Fruit fly (Drosophila melanogaster): Measurements from ENCODE around the gene RagA-B.

RagA-B gene

DNA sequence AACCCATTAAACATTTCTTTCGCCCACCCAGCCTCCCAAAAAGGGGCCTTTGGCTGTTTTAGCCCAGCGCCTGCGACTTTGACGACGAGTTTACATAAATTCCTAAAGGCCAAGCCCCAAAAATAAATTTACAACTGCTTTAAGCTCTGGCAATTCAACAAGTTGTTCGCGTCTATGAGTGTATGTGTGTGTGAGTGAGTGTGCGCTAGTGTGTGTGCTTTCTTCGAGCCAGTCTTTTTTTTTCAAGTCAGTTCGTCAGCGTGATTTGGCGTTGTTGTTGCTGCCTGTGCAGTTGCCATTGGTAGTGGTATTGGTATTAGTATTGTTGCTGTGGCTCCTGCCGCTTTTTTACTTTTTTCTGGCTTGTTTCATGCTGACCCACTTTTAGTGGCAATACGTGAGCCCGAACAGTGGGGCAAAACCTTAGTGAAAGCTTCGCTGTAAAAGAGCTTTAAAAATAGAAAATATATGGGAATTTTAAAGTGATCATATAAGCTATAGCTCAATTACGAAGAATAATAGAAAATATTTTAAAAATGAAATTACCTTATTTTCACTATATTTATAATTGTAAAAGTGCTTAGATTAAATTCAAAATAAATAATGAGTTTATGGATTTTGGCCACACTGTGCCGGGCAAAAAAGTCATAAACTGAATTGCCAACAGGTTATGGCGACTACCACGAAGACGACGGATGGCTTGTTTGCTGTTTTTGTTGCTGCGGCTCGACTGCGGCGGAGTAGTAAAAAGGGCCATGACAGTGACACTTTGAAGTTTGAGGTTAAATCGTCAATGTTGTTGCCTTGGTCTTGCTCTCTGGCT, 38.4 kb downstream of the RagA-B start (continued):
- TF ChIP-seq CG1024 (GFP tag; IDR thresholded peaks at IDR 0.05), result 0 out of 2 replicates have a peak, but pooled peaks have one; percentile 23
- no peak for TF ChIP-seq CG8089 (GFP tag; optimal IDR thresholded peaks at IDR 0.05)
- TF ChIP-seq Chrac-16 (GFP tag; optimal IDR thresholded peaks at IDR 0.05), result peak; percentile 55
- peak; percentile 80 for TF ChIP-seq pros (GFP tag; optimal IDR thresholded peaks at IDR 0.05)
- peak; percentile 81 for TF ChIP-seq croc (GFP tag; conservative IDR thresholded peaks at IDR 0.05)
- peak; percentile 56 for TF ChIP-seq CG12219 (GFP tag; optimal IDR thresholded peaks at IDR 0.05)
- peak; percentile 54 for TF ChIP-seq CG8359 (GFP tag; optimal IDR thresholded peaks at IDR 0.05; ENCODE audit: borderline replicate concordance)
- peak; percentile 79 for TF ChIP-seq H15 (GFP tag; IDR thresholded peaks at IDR 0.05)
- peak; percentile 93 for TF ChIP-seq CG18262 (tag; optimal IDR thresholded peaks at IDR 0.05)
- TF ChIP-seq tup (GFP tag; optimal IDR thresholded peaks at IDR 0.05), result no peak
- TF ChIP-seq H2.0 (GFP tag; IDR thresholded peaks at IDR 0.05), result peak; percentile 77
- TF ChIP-seq Hey (tag; optimal IDR thresholded peaks at IDR 0.05), result no peak
- TF ChIP-seq Camta (GFP tag; optimal IDR thresholded peaks at IDR 0.05), result peak; percentile 5
- peak; percentile 74 for TF ChIP-seq tin (GFP tag; optimal IDR thresholded peaks at IDR 0.05)
- peak; percentile 92 for TF ChIP-seq CoRest (tag; optimal IDR thresholded peaks at IDR 0.05)
- TF ChIP-seq CG42726 (GFP tag; IDR thresholded peaks at IDR 0.05; ENCODE audit: partially characterized antibody), result no peak
- peak; percentile 69 for TF ChIP-seq dimm (GFP tag; IDR thresholded peaks at IDR 0.05)
- no peak for TF ChIP-seq mirr (GFP tag; optimal IDR thresholded peaks at IDR 0.05)
- peak; percentile 73; the same call in 1 of the 2 replicates for TF ChIP-seq CG32532 (GFP tag; IDR thresholded peaks at IDR 0.05)
- 0 out of 3 replicates have a peak, but pooled peaks have one; percentile 19 for TF ChIP-seq vnd (GFP tag; IDR thresholded peaks at IDR 0.05; ENCODE audit: partially characterized antibody)
- TF ChIP-seq stwl (tag; optimal IDR thresholded peaks at IDR 0.05), result no peak
- TF ChIP-seq CG4360 (GFP tag; IDR thresholded peaks at IDR 0.05), result peak; percentile 53
- no peak for TF ChIP-seq C15 (GFP tag; IDR thresholded peaks at IDR 0.05)
- TF ChIP-seq crol (GFP tag; IDR thresholded peaks at IDR 0.05), result no peak
- peak; percentile 65 for TF ChIP-seq CG18476 (GFP tag; optimal IDR thresholded peaks at IDR 0.05)
- TF ChIP-seq wor (GFP tag; IDR thresholded peaks at IDR 0.05), result peak; percentile 83
- TF ChIP-seq CG17612 (GFP tag; IDR thresholded peaks at IDR 0.05), result peak; percentile 61
- TF ChIP-seq CG11560 (tag; IDR thresholded peaks at IDR 0.05), result peak; percentile 33; the same call in 1 of the 3 replicates
- peak; percentile 10 for TF ChIP-seq Ets97D (GFP tag; optimal IDR thresholded peaks at IDR 0.05)
- TF ChIP-seq bab2 (GFP tag; optimal IDR thresholded peaks at IDR 0.05), result peak; percentile 18
- peak; percentile 72 for TF ChIP-seq NfI (GFP tag; optimal IDR thresholded peaks at IDR 0.05)
- peak; percentile 90 for TF ChIP-seq Ets65A (GFP tag)
- TF ChIP-seq pan (optimal IDR thresholded peaks at IDR 0.05), result no peak
- TF ChIP-seq pan (GFP tag; optimal IDR thresholded peaks at IDR 0.05 in 1 of 2, IDR thresholded peaks at IDR 0.05 in 1 of 2), result peak in 1 of 2 experiments; percentile 85
- TF ChIP-seq Dll (GFP tag; IDR thresholded peaks at IDR 0.05; ENCODE audit: partially characterized antibody), result no peak
- no peak for TF ChIP-seq CG2129 (GFP tag; IDR thresholded peaks at IDR 0.05; ENCODE audit: partially characterized antibody)
- TF ChIP-seq zen2 (GFP tag; IDR thresholded peaks at IDR 0.05; ENCODE audit: partially characterized antibody), result no peak
- peak; percentile 59 for TF ChIP-seq CG2202 (tag; optimal IDR thresholded peaks at IDR 0.05)
- TF ChIP-seq Mad (GFP tag; optimal IDR thresholded peaks at IDR 0.05), result peak; percentile 67
- peak; percentile 89 for TF ChIP-seq phol (tag; optimal IDR thresholded peaks at IDR 0.05)
- peak; percentile 86 for TF ChIP-seq vvl (GFP tag; IDR thresholded peaks at IDR 0.05)
- TF ChIP-seq crp (GFP tag; optimal IDR thresholded peaks at IDR 0.05), result peak in 1 of 2 experiments; percentile 22
- peak; percentile 58 for TF ChIP-seq sd (tag; optimal IDR thresholded peaks at IDR 0.05)
- no peak; the same call in 2 of the 3 replicates for TF ChIP-seq Opbp (GFP tag; IDR thresholded peaks at IDR 0.05; ENCODE audit: partially characterized antibody)
- TF ChIP-seq tap (tag; optimal IDR thresholded peaks at IDR 0.05), result peak; percentile 80
- peak; percentile 90 for TF ChIP-seq CG8924 (tag; optimal IDR thresholded peaks at IDR 0.05)
- peak; percentile 82; the same call in 1 of the 2 replicates for TF ChIP-seq CG10366 (GFP tag; IDR thresholded peaks at IDR 0.05)
- no peak for TF ChIP-seq Atf-2 (GFP tag; optimal IDR thresholded peaks at IDR 0.05)
